Fruit fly (Drosophila melanogaster) whole organism, adult: ENCODE results near the gene Wdr81.

Experiments
- CG7045 ChIP-seq: fragments of 200-800 bp; sonication (Bioruptor generic); optimal IDR thresholded peaks from 2 replicates; lab custom pipeline; 2017; ENCODE audit warnings: missing biosample characterization, mild to moderate bottlenecking, missing genetic modification characterization
- bab1 ChIP-seq: fragments of 200-800 bp; sonication (Bioruptor generic); optimal IDR thresholded peaks from 3 replicates; lab custom pipeline; 2019; ENCODE audit warnings: missing biosample characterization, mild to moderate bottlenecking, missing genetic modification characterization, moderate library complexity

dm6 chr2L:12007853-12008252, 12.9 kb downstream of the Wdr81 start, which contains the start of gene Rh5:
- no peak for TF ChIP-seq CG7045 (GFP tag; lab: Kevin White, UChicago)
- no peak for TF ChIP-seq bab1 (GFP tag; lab: Kevin White, UChicago)
